Fruit fly (Drosophila melanogaster) whole organism, embryonic: ENCODE data around the gene CG14015.

Experiments used
- CG10274 ChIP-seq: fragments of 200-800 bp; sonication (Bioruptor generic); optimal IDR thresholded peaks from 3 replicates; lab custom pipeline; 2017; ENCODE audit warnings: missing biosample characterization, mild to moderate bottlenecking, missing genetic modification characterization
- CG11695 ChIP-seq: fragments of 200-800 bp; sonication (Bioruptor generic); IDR thresholded peaks from 3 replicates; pipeline ENCODE4 v1.3.6; 2022; ENCODE audit warnings: missing biosample characterization, missing genetic modification characterization
- CG18262 ChIP-seq: fragments of 200-800 bp; optimal IDR thresholded peaks from 3 replicates; lab custom pipeline; 2019; ENCODE audit warnings: missing biosample characterization, mild to moderate bottlenecking, missing genetic modification characterization, moderate library complexity
- CG18619 ChIP-seq: fragments of 200-800 bp; sonication (Bioruptor generic); optimal IDR thresholded peaks from 3 replicates; lab custom pipeline; 2017; ENCODE audit warnings: missing biosample characterization, mild to moderate bottlenecking, missing genetic modification characterization
- aop ChIP-seq: fragments of 200-800 bp; sonication (Bioruptor generic); IDR thresholded peaks from 2 replicates; pipeline ENCODE4 v1.3.6; 2022; ENCODE audit warnings: missing biosample characterization, missing genetic modification characterization

- TF ChIP-seq CG10274 (GFP tag; lab: Kevin White, UChicago) (no peak), aop (GFP tag; lab: Robert Waterston, UW) (no peak), CG18262 (no peak), CG18619 (GFP tag; lab: Kevin White, UChicago) (no peak), CG11695 (GFP tag; lab: Robert Waterston, UW) (no peak)
These were observed 1.9 kb downstream of the CG14015 start for dm6 chr2L:5537063-5537462.
